Worm (Caenorhabditis elegans): Measurements from ENCODE around the gene K12H6.5.

DNA sequence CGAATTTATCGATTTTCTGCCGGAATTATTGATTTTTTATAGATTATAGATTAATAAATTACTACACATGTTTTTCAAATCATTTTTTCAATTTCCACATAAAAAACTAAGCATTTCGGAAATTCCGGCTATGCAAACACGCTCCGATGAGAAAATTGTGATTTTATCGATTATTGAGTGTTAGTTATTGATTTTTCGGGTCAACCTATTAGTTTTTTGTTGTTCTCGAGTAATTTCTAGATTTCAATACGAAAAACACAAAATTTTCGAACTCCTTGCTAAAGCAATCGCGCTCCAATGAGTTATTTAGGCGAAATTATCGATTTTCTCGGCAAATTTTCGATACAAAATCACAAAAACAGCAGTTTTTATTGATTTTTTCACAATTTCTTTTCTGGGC is 30.6 kb downstream of the K12H6.5 start:
- TF ChIP-seq W03F9.2 (tag; optimal IDR thresholded peaks at IDR 0.05) (no peak), him-1 (tag; optimal IDR thresholded peaks at IDR 0.05) (no peak), dao-5 (tag; optimal IDR thresholded peaks at IDR 0.05) (no peak)

All from whole organism, L4/young adult.